Fruit fly (Drosophila melanogaster) whole organism, wandering third instar larva: Measurements from ENCODE around the gene CG5199.

Source experiments
- CG32264 ChIP-seq: fragments of 200-800 bp; sonication (Bioruptor generic); optimal IDR thresholded peaks from 2 replicates; lab custom pipeline; 2016; ENCODE audit warnings: missing biosample characterization, missing genetic modification characterization
- CG9705 ChIP-seq: fragments of 200-800 bp; sonication (Bioruptor generic); optimal IDR thresholded peaks from 2 replicates; lab custom pipeline; 2018; ENCODE audit warnings: missing biosample characterization, mild to moderate bottlenecking, missing genetic modification characterization
- CrebA ChIP-seq: fragments of 200-800 bp; sonication (Bioruptor generic); optimal IDR thresholded peaks from 2 replicates; lab custom pipeline; 2016; ENCODE audit warnings: missing biosample characterization, mild to moderate bottlenecking, missing genetic modification characterization, borderline replicate concordance
- Dif ChIP-seq: fragments of 200-275, 200-300 bp; sonication (Bioruptor generic); optimal IDR thresholded peaks from 2 replicates; lab custom pipeline; 2018; ENCODE audit warnings: missing biosample characterization, missing genetic modification characterization; ENCODE audit not compliant: partially characterized antibody
- GATAd ChIP-seq: sonication (Bioruptor generic); optimal IDR thresholded peaks from 2 replicates; lab custom pipeline; 2016; ENCODE audit warnings: missing biosample characterization, missing genetic modification characterization
- HLH106 ChIP-seq: fragments of 200-800 bp; optimal IDR thresholded peaks from 3 replicates; lab custom pipeline; 2019; ENCODE audit warnings: missing biosample characterization, mild to moderate bottlenecking, missing genetic modification characterization, moderate library complexity
- Hnf4 ChIP-seq: fragments of 200-800 bp; sonication (Bioruptor generic); optimal IDR thresholded peaks from 2 replicates; lab custom pipeline; 2016; ENCODE audit warnings: missing biosample characterization, mild to moderate bottlenecking, missing genetic modification characterization
- Hr78 ChIP-seq: fragments of >200 bp; optimal IDR thresholded peaks from 2 replicates; lab custom pipeline; 2017; ENCODE audit warnings: missing biosample characterization, missing genetic modification characterization
- Hr83 ChIP-seq: fragments of 200-300 bp; sonication (Bioruptor generic); optimal IDR thresholded peaks from 2 replicates; lab custom pipeline; 2016; ENCODE audit warnings: missing biosample characterization, mild to moderate bottlenecking, missing genetic modification characterization, moderate library complexity; ENCODE audit not compliant: poor library complexity, severe bottlenecking
- Jra ChIP-seq: sonication (Bioruptor generic); optimal IDR thresholded peaks from 2 replicates; lab custom pipeline; 2016; ENCODE audit warnings: missing biosample characterization, missing genetic modification characterization
- Mio ChIP-seq: sonication (Bioruptor generic); optimal IDR thresholded peaks from 2 replicates; lab custom pipeline; 2016; ENCODE audit warnings: missing biosample characterization, missing genetic modification characterization
- N ChIP-seq: fragments of >200 bp; optimal IDR thresholded peaks from 2 replicates; lab custom pipeline; 2018; ENCODE audit warnings: missing biosample characterization, missing external identifiers, missing genetic modification characterization
- OdsH ChIP-seq: fragments of 200-800 bp; sonication (Bioruptor generic); optimal IDR thresholded peaks from 2 replicates; lab custom pipeline; 2016; ENCODE audit warnings: missing biosample characterization, mild to moderate bottlenecking, missing genetic modification characterization
- Rel ChIP-seq, 2 experiments: fragments of 200-800 bp; sonication (Bioruptor generic) in 1 of 2; optimal IDR thresholded peaks; 2 replicates in 1 of 2; 3 replicates in 1 of 2; lab custom pipeline; 2016 to 2019; ENCODE audit warnings: mild to moderate bottlenecking in 2 of 2, missing biosample characterization in 2 of 2, missing genetic modification characterization in 2 of 2, moderate library complexity in 1 of 2
- Sp1 ChIP-seq: fragments of 200-800 bp; sonication (Bioruptor generic); optimal IDR thresholded peaks from 3 replicates; lab custom pipeline; 2019; ENCODE audit warnings: missing biosample characterization, mild to moderate bottlenecking, missing genetic modification characterization, moderate library complexity
- Vsx2 ChIP-seq: fragments of 200-300, 225-300 bp; sonication (Bioruptor generic); optimal IDR thresholded peaks from 2 replicates; lab custom pipeline; 2018; ENCODE audit warnings: missing biosample characterization, missing genetic modification characterization; ENCODE audit not compliant: partially characterized antibody
- brk ChIP-seq: fragments of 200-800 bp; sonication (Bioruptor generic); optimal IDR thresholded peaks from 2 replicates; lab custom pipeline; 2016; ENCODE audit warnings: missing biosample characterization, mild to moderate bottlenecking, missing genetic modification characterization
- dl ChIP-seq, 2 experiments: fragments of 175-275, 200-275 bp in 1 of 2; fragments of 200-275 bp in 1 of 2; sonication (Bioruptor generic); optimal IDR thresholded peaks; lab custom pipeline; 2018; ENCODE audit warnings: mild to moderate bottlenecking in 2 of 2, missing biosample characterization in 2 of 2, missing genetic modification characterization in 2 of 2, moderate library complexity in 2 of 2; ENCODE audit not compliant: partially characterized antibody in 2 of 2, insufficient read depth in 1 of 2
- dmrt93B ChIP-seq: fragments of 200-800 bp; sonication (Bioruptor generic); optimal IDR thresholded peaks from 2 replicates; lab custom pipeline; 2018; ENCODE audit warnings: missing biosample characterization, mild to moderate bottlenecking, missing genetic modification characterization
- dsf ChIP-seq: sonication (Bioruptor generic); optimal IDR thresholded peaks from 2 replicates; lab custom pipeline; 2016; ENCODE audit warnings: missing biosample characterization, missing genetic modification characterization, borderline replicate concordance
- ey ChIP-seq: fragments of 200-800 bp; sonication (Bioruptor generic); optimal IDR thresholded peaks from 2 replicates; lab custom pipeline; 2016; ENCODE audit warnings: missing biosample characterization, missing genetic modification characterization
- foxo ChIP-seq, 2 experiments: fragments of 200-800 bp; sonication (Bioruptor generic); optimal IDR thresholded peaks; 2 replicates in 1 of 2; 3 replicates in 1 of 2; lab custom pipeline; 2016 to 2017; ENCODE audit warnings: missing biosample characterization in 2 of 2, missing genetic modification characterization in 2 of 2
- fru ChIP-seq: fragments of 200-800 bp; sonication (Bioruptor generic); optimal IDR thresholded peaks from 3 replicates; lab custom pipeline; 2016; ENCODE audit warnings: missing biosample characterization, mild to moderate bottlenecking, missing genetic modification characterization
- h ChIP-seq: fragments of 200-800 bp; sonication (Bioruptor generic); optimal IDR thresholded peaks from 3 replicates; lab custom pipeline; 2016; ENCODE audit warnings: missing biosample characterization, mild to moderate bottlenecking, missing genetic modification characterization
- lola ChIP-seq: fragments of >200 bp; optimal IDR thresholded peaks from 2 replicates; lab custom pipeline; 2017; ENCODE audit warnings: missing biosample characterization, missing genetic modification characterization
- pan ChIP-seq: fragments of >200 bp; optimal IDR thresholded peaks from 2 replicates; lab custom pipeline; 2017
- psq ChIP-seq: fragments of 200-800 bp; sonication (Bioruptor generic); optimal IDR thresholded peaks from 3 replicates; lab custom pipeline; 2017; ENCODE audit warnings: missing biosample characterization, mild to moderate bottlenecking, missing genetic modification characterization, moderate library complexity
- rgr ChIP-seq: fragments of 200-800 bp; sonication (Bioruptor generic); optimal IDR thresholded peaks from 3 replicates; lab custom pipeline; 2016; ENCODE audit warnings: missing biosample characterization, mild to moderate bottlenecking, missing genetic modification characterization
- sage ChIP-seq: fragments of 200-800 bp; sonication (Bioruptor generic); optimal IDR thresholded peaks from 2 replicates; lab custom pipeline; 2016; ENCODE audit warnings: missing biosample characterization, mild to moderate bottlenecking, missing genetic modification characterization
- sv ChIP-seq: fragments of 200-800 bp; sonication (Bioruptor generic); optimal IDR thresholded peaks from 3 replicates; lab custom pipeline; 2016; ENCODE audit warnings: missing biosample characterization, missing genetic modification characterization
- usp ChIP-seq: fragments of >200 bp; optimal IDR thresholded peaks from 2 replicates; lab custom pipeline; 2017; ENCODE audit warnings: missing biosample characterization, missing genetic modification characterization
- woc ChIP-seq: sonication (Bioruptor generic); optimal IDR thresholded peaks from 2 replicates; lab custom pipeline; 2016; ENCODE audit warnings: missing biosample characterization, mild to moderate bottlenecking, missing genetic modification characterization

The CG5199 gene

DNA sequence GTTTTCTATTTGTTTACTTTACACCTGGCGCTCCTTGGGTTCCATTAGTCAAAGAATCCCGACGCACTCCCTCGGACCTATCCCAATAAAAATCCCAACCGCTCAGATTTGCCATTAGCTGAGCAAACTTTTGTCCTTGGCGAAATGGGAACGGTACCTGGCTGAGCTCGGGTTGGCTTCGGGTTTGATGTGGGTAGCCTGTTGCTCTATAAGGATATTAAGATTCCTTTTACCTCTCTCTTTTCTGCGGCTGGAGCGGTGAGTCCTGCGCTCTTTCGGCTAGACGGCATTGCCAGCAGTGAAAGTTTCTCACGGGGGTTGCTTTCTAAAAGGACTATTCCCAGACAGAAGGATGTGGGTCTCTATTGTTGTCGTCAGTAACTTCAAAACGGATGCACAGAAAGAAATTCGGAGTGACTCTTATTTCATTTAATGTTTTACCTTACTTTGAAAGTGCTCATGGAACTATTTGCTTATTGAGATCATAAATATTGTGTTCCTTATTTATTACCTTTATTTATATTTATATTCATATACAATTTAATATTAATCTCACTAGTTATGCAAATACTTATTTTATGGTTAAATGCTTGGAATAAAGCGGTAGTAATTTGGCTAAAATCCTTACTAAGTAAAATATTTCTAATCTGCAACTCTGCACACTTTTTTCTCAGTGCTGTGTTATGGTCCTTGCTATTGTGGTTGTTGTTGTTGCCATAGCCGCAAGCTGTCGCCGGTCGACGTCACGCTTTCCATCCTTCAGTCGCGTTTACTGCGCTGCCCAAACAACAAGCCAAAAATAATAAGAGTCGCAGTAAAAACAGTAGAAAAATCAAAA lies 10.8 kb downstream of the CG5199 start, which contains the start of gene CG5910:
CG5910 (plus strand) TSS at position 788 of the 838 bp plus-strand sequence.
- no peak for TF ChIP-seq dl (GFP tag; optimal IDR thresholded peaks at IDR 0.05; lab: Kevin White, UChicago; ENCODE audit: insufficient read depth in 1 of 2, partially characterized antibody in 2 of 2)
- TF ChIP-seq sv = peak; percentile 50
- no peak for TF ChIP-seq usp
- no peak for TF ChIP-seq Mio (GFP tag; lab: Kevin White, UChicago)
- peak; percentile 85 for TF ChIP-seq Sp1 (GFP tag; lab: Kevin White, UChicago)
- TF ChIP-seq HLH106 (tag; lab: Kevin White, UChicago) = peak; percentile 78
- TF ChIP-seq CG9705 (GFP tag; lab: Kevin White, UChicago) = peak; percentile 58
- peak; percentile 1 for TF ChIP-seq ey
- TF ChIP-seq h (GFP tag; lab: Kevin White, UChicago) = peak; percentile 55
- no peak for TF ChIP-seq dmrt93B (GFP tag; lab: Kevin White, UChicago)
- no peak for TF ChIP-seq Rel (GFP tag; optimal IDR thresholded peaks at IDR 0.05; lab: Kevin White, UChicago)
- TF ChIP-seq Rel (tag; optimal IDR thresholded peaks at IDR 0.05; lab: Kevin White, UChicago) = peak; percentile 20
- TF ChIP-seq OdsH = peak; percentile 69
- peak; percentile 64 for TF ChIP-seq psq (GFP tag; lab: Kevin White, UChicago)
- TF ChIP-seq brk (GFP tag; lab: Kevin White, UChicago) = no peak
- TF ChIP-seq woc (GFP tag; lab: Kevin White, UChicago) = peak; percentile 2
- peak; percentile 63 for TF ChIP-seq rgr (GFP tag; lab: Kevin White, UChicago)

DNA sequence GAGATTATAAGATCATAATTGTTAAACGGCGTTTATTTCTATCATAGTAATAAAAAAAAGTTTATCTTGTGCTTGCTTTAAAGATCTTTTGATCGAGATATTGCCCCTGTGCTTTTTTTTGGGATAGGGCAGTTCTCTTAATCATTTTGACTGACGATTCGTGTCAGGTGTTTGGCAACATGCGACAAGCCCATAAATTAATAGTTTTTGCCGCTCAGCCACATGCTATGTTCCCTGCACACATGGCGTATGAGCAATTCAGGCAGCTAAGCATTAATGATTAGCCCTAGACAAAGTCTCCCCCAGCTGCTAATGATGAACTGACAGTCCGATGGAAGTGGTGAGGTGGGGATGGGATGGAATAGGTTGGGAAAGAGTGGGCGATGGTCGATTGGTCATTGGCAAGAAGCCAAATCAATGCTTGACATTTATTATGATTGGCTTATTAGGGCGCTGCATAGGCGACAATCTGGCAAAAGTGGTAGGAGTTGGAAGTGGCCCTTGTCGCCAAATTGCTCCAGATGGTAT lies 11.7 kb downstream of the CG5199 start:
- no peak for TF ChIP-seq dmrt93B (GFP tag; lab: Kevin White, UChicago)
- TF ChIP-seq Rel (GFP tag; optimal IDR thresholded peaks at IDR 0.05; lab: Kevin White, UChicago) = no peak
- no peak for TF ChIP-seq Rel (tag; optimal IDR thresholded peaks at IDR 0.05; lab: Kevin White, UChicago)
- TF ChIP-seq Hnf4 = no peak
- no peak for TF ChIP-seq GATAd (GFP tag; lab: Kevin White, UChicago)
- no peak for TF ChIP-seq CG32264 (GFP tag; lab: Kevin White, UChicago)
- no peak for TF ChIP-seq dsf
- no peak for TF ChIP-seq lola (GFP tag; lab: Kevin White, UChicago)

DNA sequence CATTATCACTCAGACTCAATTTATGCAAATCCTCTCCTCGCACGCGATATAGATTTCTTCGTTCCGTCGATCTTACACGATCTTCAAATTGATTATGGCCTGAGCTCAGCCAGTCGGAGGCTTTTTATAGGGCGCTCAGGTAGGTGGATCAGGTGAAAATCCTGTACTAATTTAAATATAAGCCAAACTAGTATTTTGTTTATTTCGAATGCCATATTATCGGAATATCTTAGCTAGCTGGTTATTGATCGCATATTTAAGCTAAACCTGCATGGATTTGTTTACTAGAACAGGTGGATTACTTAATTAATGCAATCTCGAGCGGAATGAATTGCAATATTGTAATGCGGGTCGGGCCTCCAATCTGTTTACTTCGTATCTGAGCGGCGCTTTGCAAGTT lies 12.9 kb downstream of the CG5199 start, which contains the start of gene Hpd:
Hpd (minus strand) TSS at position 101 of the 400 bp plus-strand sequence.
- TF ChIP-seq CG32264 (GFP tag; lab: Kevin White, UChicago) (no peak), N (no peak), fru (no peak), brk (GFP tag; lab: Kevin White, UChicago) (no peak), pan (no peak), CrebA (GFP tag; lab: Kevin White, UChicago) (no peak), Vsx2 (GFP tag; lab: Kevin White, UChicago) (no peak), dmrt93B (GFP tag; lab: Kevin White, UChicago) (no peak), GATAd (GFP tag; lab: Kevin White, UChicago) (no peak), dsf (no peak), Hr83 (no peak), sage (no peak), Rel (GFP tag; optimal IDR thresholded peaks at IDR 0.05; lab: Kevin White, UChicago) (no peak), Rel (tag; optimal IDR thresholded peaks at IDR 0.05; lab: Kevin White, UChicago) (no peak), Jra (GFP tag; lab: Kevin White, UChicago) (no peak), lola (GFP tag; lab: Kevin White, UChicago) (no peak), Dif (GFP tag; lab: Kevin White, UChicago) (no peak), CG9705 (GFP tag; lab: Kevin White, UChicago) (no peak), usp (no peak), Mio (GFP tag; lab: Kevin White, UChicago) (no peak)

DNA sequence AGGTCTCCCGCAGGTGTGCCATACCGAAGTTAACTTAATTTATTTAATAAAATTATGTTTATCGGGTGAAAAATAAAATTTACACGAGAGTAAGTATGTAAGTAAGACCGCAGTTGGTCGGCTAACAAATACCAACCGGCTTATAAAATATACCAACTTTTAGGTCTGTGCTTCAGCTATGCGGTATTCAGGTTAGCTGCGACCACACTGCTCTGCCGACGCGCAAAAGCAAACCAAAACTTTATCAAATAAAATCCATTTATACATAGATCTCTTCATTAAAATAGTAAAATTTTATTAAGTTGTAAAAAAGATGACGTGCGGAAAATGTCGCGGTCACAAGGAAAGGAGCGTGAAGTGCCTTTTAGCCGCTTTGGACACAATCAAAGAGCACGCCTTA lies 16.6 kb downstream of the CG5199 start, which contains the start of the genes mRpL15 and CtIP:
mRpL15 (minus strand) TSS at position 141 of the 400 bp plus-strand sequence.
CtIP (plus strand) TSS at position 182 of the 400 bp plus-strand sequence.
- TF ChIP-seq Hr78 (GFP tag; lab: Kevin White, UChicago) (no peak), foxo (GFP tag; optimal IDR thresholded peaks at IDR 0.05; lab: Kevin White, UChicago) (no peak), sage (peak; percentile 71)
- TF ChIP-seq, all 38 proteins: peak for 1
